Fruit fly (Drosophila melanogaster): Measurements from ENCODE around the gene CG18259.

DNA sequence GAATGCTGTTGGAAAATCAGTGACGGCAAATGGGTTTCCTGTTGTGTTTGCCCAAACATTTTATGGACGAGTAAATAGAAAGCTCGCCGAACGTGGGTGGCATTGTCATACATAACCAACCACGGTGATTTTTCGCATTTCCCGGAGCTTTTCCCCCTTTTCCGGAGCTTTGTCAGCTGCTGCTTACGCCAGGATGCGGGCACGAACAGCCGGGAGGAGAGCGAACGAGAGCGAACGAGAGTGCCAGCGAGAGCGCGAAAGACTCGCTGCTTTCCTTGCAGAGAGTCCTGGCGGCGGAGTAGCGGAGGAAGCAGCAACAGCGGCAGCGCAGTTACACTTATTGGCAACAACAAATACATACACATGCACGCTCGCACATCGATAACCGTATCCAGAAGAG lies 23.1 kb upstream of the CG18259 start, which contains the start of gene CG7058:
- no peak for TF ChIP-seq CG8478 (optimal IDR thresholded peaks at IDR 0.05)
- no peak for TF ChIP-seq CTCF (optimal IDR thresholded peaks at IDR 0.05)
